Worm (Caenorhabditis elegans) whole organism, L1 larva: ENCODE results near the gene D1086.19.

Experiments
- C16A3.4 ChIP-seq: fragments of 150-350 bp; optimal IDR thresholded peaks from 2 replicates; lab custom pipeline; 2014; ENCODE audit warnings: missing biosample characterization, missing genetic modification characterization
- F16B12.6 ChIP-seq: fragments of 150-350 bp; optimal IDR thresholded peaks from 2 replicates; lab custom pipeline; 2014; ENCODE audit warnings: missing biosample characterization, missing genetic modification characterization
- alr-1 ChIP-seq: fragments of 200-800 bp; sonication (Bioruptor generic); optimal IDR thresholded peaks from 2 replicates; lab custom pipeline; 2018; ENCODE audit warnings: borderline replicate concordance, mild to moderate bottlenecking, missing genetic modification characterization, missing compliant biosample characterization
- aly-2 ChIP-seq: fragments of 150-350 bp; optimal IDR thresholded peaks from 2 replicates; lab custom pipeline; 2014; ENCODE audit warnings: missing biosample characterization, missing genetic modification characterization
- ceh-82 ChIP-seq, 3 experiments: fragments of 150-350 bp in 1 of 3; sonication (generic microtip) in 2 of 3; optimal IDR thresholded peaks; 2 replicates each; lab custom pipeline; 2014 to 2017; ENCODE audit warnings: missing biosample characterization in 3 of 3, missing genetic modification characterization in 3 of 3
- dpl-1 ChIP-seq, 3 experiments: fragments of 150-350 bp in 2 of 3; sonication (generic microtip) in 1 of 3; optimal IDR thresholded peaks; 2 replicates each; lab custom pipeline; 2014 to 2017; ENCODE audit warnings: missing biosample characterization in 3 of 3, missing genetic modification characterization in 3 of 3, missing genetic modification reagents in 3 of 3
- elt-2 ChIP-seq: sonication (generic microtip); optimal IDR thresholded peaks from 2 replicates; lab custom pipeline; 2016; ENCODE audit warnings: missing genetic modification characterization, mild to moderate bottlenecking, inconsistent platforms, missing compliant biosample characterization, missing genetic modification reagents
- fkh-10 ChIP-seq: sonication (generic microtip); optimal IDR thresholded peaks from 2 replicates; lab custom pipeline; 2017; ENCODE audit warnings: missing biosample characterization, missing genetic modification reagents, missing genetic modification characterization
- fkh-8 ChIP-seq: sonication (generic microtip); optimal IDR thresholded peaks from 2 replicates; lab custom pipeline; 2016; ENCODE audit warnings: mild to moderate bottlenecking, missing genetic modification characterization, missing compliant biosample characterization
- fos-1 ChIP-seq: fragments of 150-350 bp; optimal IDR thresholded peaks from 2 replicates; lab custom pipeline; 2014; ENCODE audit warnings: missing biosample characterization, missing genetic modification characterization
- hlh-17 ChIP-seq: fragments of 200-800 bp; sonication (Bioruptor generic); optimal IDR thresholded peaks from 2 replicates; lab custom pipeline; 2018; ENCODE audit warnings: missing genetic modification characterization, mild to moderate bottlenecking, missing compliant biosample characterization, moderate library complexity, borderline replicate concordance
- irx-1 ChIP-seq: sonication (generic microtip); optimal IDR thresholded peaks from 2 replicates; lab custom pipeline; 2016; ENCODE audit warnings: missing genetic modification characterization, missing compliant biosample characterization
- isw-1 ChIP-seq: fragments of 200-800 bp; sonication (Bioruptor generic); IDR thresholded peaks from 2 replicates; pipeline ENCODE4 v1.3.6; 2022; ENCODE audit warnings: missing genetic modification characterization, missing compliant biosample characterization
- lin-14 ChIP-seq: fragments of 200-800 bp; sonication (Bioruptor generic); optimal IDR thresholded peaks from 2 replicates; lab custom pipeline; 2018; ENCODE audit warnings: mild to moderate bottlenecking, missing genetic modification characterization, moderate library complexity, missing compliant biosample characterization
- lin-15B ChIP-seq: fragments of 150-350 bp; sonication (generic microtip); optimal IDR thresholded peaks from 3 replicates; lab custom pipeline; 2014; ENCODE audit warnings: missing biosample characterization, missing genetic modification characterization
- lin-35 ChIP-seq, 2 experiments: fragments of 150-350 bp; optimal IDR thresholded peaks; 2 replicates each; lab custom pipeline; 2014; ENCODE audit warnings: missing biosample characterization in 2 of 2, missing genetic modification characterization in 2 of 2, missing genetic modification reagents in 2 of 2
- lir-3 ChIP-seq: sonication (generic microtip); optimal IDR thresholded peaks from 2 replicates; lab custom pipeline; 2016; ENCODE audit warnings: mild to moderate bottlenecking, missing genetic modification characterization, moderate library complexity, missing compliant biosample characterization; ENCODE audit not compliant: poor library complexity
- mdl-1 ChIP-seq, 2 experiments: fragments of 150-350 bp; optimal IDR thresholded peaks; 2 replicates each; lab custom pipeline; 2014 to 2017; ENCODE audit warnings: missing biosample characterization in 2 of 2, missing genetic modification characterization in 2 of 2, inconsistent platforms in 1 of 2
- nhr-11 ChIP-seq: fragments of 150-350 bp; optimal IDR thresholded peaks from 2 replicates; lab custom pipeline; 2014; ENCODE audit warnings: missing biosample characterization, missing genetic modification characterization
- nhr-19 ChIP-seq: fragments of 200-800 bp; sonication (Bioruptor generic); conservative IDR thresholded peaks from 2 replicates; pipeline ENCODE4 v1.3.6; 2022; ENCODE audit warnings: missing genetic modification characterization, missing compliant biosample characterization
- nhr-237 ChIP-seq: fragments of 150-350 bp; optimal IDR thresholded peaks from 2 replicates; lab custom pipeline; 2014; ENCODE audit warnings: missing biosample characterization, missing genetic modification characterization
- nhr-28 ChIP-seq: fragments of 150-350 bp; optimal IDR thresholded peaks from 2 replicates; lab custom pipeline; 2014; ENCODE audit warnings: missing biosample characterization, missing genetic modification characterization
- nhr-47 ChIP-seq: sonication (generic microtip); optimal IDR thresholded peaks from 2 replicates; lab custom pipeline; 2016; ENCODE audit warnings: mild to moderate bottlenecking, missing genetic modification characterization, moderate library complexity, missing compliant biosample characterization
- nhr-71 ChIP-seq: sonication (generic microtip); optimal IDR thresholded peaks from 2 replicates; lab custom pipeline; 2016; ENCODE audit warnings: mild to moderate bottlenecking, missing genetic modification characterization, moderate library complexity, missing compliant biosample characterization
- nhr-90 ChIP-seq: sonication (generic microtip); optimal IDR thresholded peaks from 2 replicates; lab custom pipeline; 2016; ENCODE audit warnings: mild to moderate bottlenecking, missing genetic modification characterization, missing compliant biosample characterization; ENCODE audit not compliant: poor library complexity
- snu-23 ChIP-seq: sonication (generic microtip); optimal IDR thresholded peaks from 2 replicates; lab custom pipeline; 2016; ENCODE audit warnings: missing genetic modification characterization, missing compliant biosample characterization
- sox-4 ChIP-seq: sonication (generic microtip); optimal IDR thresholded peaks from 2 replicates; lab custom pipeline; 2016; ENCODE audit warnings: missing genetic modification characterization, missing compliant biosample characterization
- sptf-1 ChIP-seq: fragments of 150-350 bp; optimal IDR thresholded peaks from 2 replicates; lab custom pipeline; 2014; ENCODE audit warnings: missing biosample characterization, missing genetic modification characterization
- swsn-7 ChIP-seq: sonication (generic microtip); optimal IDR thresholded peaks from 2 replicates; lab custom pipeline; 2016; ENCODE audit warnings: missing genetic modification characterization, missing compliant biosample characterization
- tlp-1 ChIP-seq: fragments of 150-350 bp; optimal IDR thresholded peaks from 2 replicates; lab custom pipeline; 2014; ENCODE audit warnings: missing biosample characterization, missing genetic modification characterization
- unc-130 ChIP-seq: fragments of 150-350 bp; optimal IDR thresholded peaks from 2 replicates; lab custom pipeline; 2017; ENCODE audit warnings: missing biosample characterization, missing genetic modification characterization, inconsistent platforms
- unc-30 ChIP-seq: sonication (generic microtip); optimal IDR thresholded peaks from 2 replicates; lab custom pipeline; 2017; ENCODE audit warnings: missing biosample characterization, missing genetic modification characterization
- unc-86 ChIP-seq: sonication (generic microtip); optimal IDR thresholded peaks from 2 replicates; lab custom pipeline; 2016; ENCODE audit warnings: missing genetic modification characterization, missing compliant biosample characterization
- xbp-1 ChIP-seq: sonication (generic microtip); optimal IDR thresholded peaks from 2 replicates; lab custom pipeline; 2016; ENCODE audit warnings: missing genetic modification characterization, missing compliant biosample characterization
- zag-1 ChIP-seq: fragments of 150-350 bp; optimal IDR thresholded peaks from 2 replicates; lab custom pipeline; 2014; ENCODE audit warnings: missing biosample characterization, missing genetic modification characterization
- zip-4 ChIP-seq: fragments of 200-800 bp; sonication (Bioruptor generic); optimal IDR thresholded peaks from 2 replicates; lab custom pipeline; 2018; ENCODE audit warnings: mild to moderate bottlenecking, missing genetic modification characterization, moderate library complexity, missing compliant biosample characterization

Gene D1086.19

ce11 chrV:14110042-14110441, 21.9 kb downstream of the D1086.19 start, which contains the start of gene H39E23.2:
H39E23.2 (plus strand) TSS chrV:14110342.
- TF ChIP-seq unc-130 (tag; lab: Kevin White, UChicago): no peak
- TF ChIP-seq nhr-90: no peak
- no peak for TF ChIP-seq unc-30 (tag; lab: Kevin White, UChicago)
- TF ChIP-seq nhr-237: no peak
- TF ChIP-seq lir-3 (tag; lab: Kevin White, UChicago): no peak
- TF ChIP-seq mdl-1 (tag; optimal IDR thresholded peaks at IDR 0.05; lab: Kevin White, UChicago): no peak
- no peak for TF ChIP-seq dpl-1 (GFP tag; optimal IDR thresholded peaks at IDR 0.05; lab: Kevin White, UChicago)
- no peak for TF ChIP-seq fos-1 (tag; lab: Kevin White, UChicago)
- TF ChIP-seq irx-1: no peak

ce11 chrV:14120674-14121073, 32.5 kb downstream of the D1086.19 start:
- no peak for TF ChIP-seq F16B12.6 (tag; lab: Kevin White, UChicago)
- TF ChIP-seq isw-1 (GFP tag; lab: Robert Waterston, UW): no peak
- TF ChIP-seq lin-15B: no peak
- TF ChIP-seq lin-35 (GFP tag; optimal IDR thresholded peaks at IDR 0.05; lab: Kevin White, UChicago): no peak
- no peak for TF ChIP-seq sptf-1
- no peak for TF ChIP-seq xbp-1 (tag; lab: Kevin White, UChicago)
- TF ChIP-seq mdl-1 (tag; optimal IDR thresholded peaks at IDR 0.05; lab: Kevin White, UChicago): no peak
- no peak for TF ChIP-seq nhr-90
- TF ChIP-seq unc-30 (tag; lab: Kevin White, UChicago): no peak
- no peak for TF ChIP-seq nhr-19 (GFP tag; lab: Robert Waterston, UW)
- no peak for TF ChIP-seq sox-4
- no peak for TF ChIP-seq alr-1 (tag; lab: Kevin White, UChicago)
- TF ChIP-seq, all 84 proteins: peak for 0

- no peak for TF ChIP-seq zag-1
- TF ChIP-seq zip-4: no peak
- TF ChIP-seq fkh-8: no peak
- TF ChIP-seq swsn-7 (tag; lab: Kevin White, UChicago): no peak
- TF ChIP-seq nhr-71 (tag; lab: Kevin White, UChicago): no peak
- TF ChIP-seq C16A3.4: no peak
- TF ChIP-seq nhr-237: no peak
- no peak for TF ChIP-seq F16B12.6 (tag; lab: Kevin White, UChicago)
- TF ChIP-seq nhr-11 (tag; lab: Kevin White, UChicago): no peak
- TF ChIP-seq aly-2 (tag; lab: Kevin White, UChicago): no peak
- no peak for TF ChIP-seq elt-2 (tag; lab: Kevin White, UChicago)
- no peak for TF ChIP-seq unc-86 (tag; lab: Kevin White, UChicago)
- no peak for TF ChIP-seq fos-1 (tag; lab: Kevin White, UChicago)
- TF ChIP-seq snu-23 (GFP tag; lab: Kevin White, UChicago): no peak
- no peak for TF ChIP-seq tlp-1 (tag; lab: Kevin White, UChicago)
- no peak for TF ChIP-seq unc-30 (tag; lab: Kevin White, UChicago)
- no peak for TF ChIP-seq nhr-28
- TF ChIP-seq nhr-47 (tag; lab: Kevin White, UChicago): no peak
Observed at ce11 chrV:14123176-14123575, 35.0 kb downstream of the D1086.19 start.

- TF ChIP-seq fkh-10 (GFP tag; lab: Kevin White, UChicago) (peak; percentile 3), hlh-17 (GFP tag; lab: Kevin White, UChicago) (no peak), ceh-82 (tag; optimal IDR thresholded peaks at IDR 0.05; lab: Kevin White, UChicago) (peak in 1 of 3 experiments; percentile 27), unc-30 (tag; lab: Kevin White, UChicago) (no peak), lin-14 (GFP tag; lab: Kevin White, UChicago) (peak; percentile 57)
Observed at ce11 chrV:14126341-14126924, 38.3 kb downstream of the D1086.19 start.
